Worm (Caenorhabditis elegans) whole organism, L4/young adult: ENCODE measurements around the gene F44D12.8.

ENCODE experiments used
- W03F9.2 ChIP-seq: fragments of 150-350 bp; optimal IDR thresholded peaks from 2 replicates; lab custom pipeline; 2014; ENCODE audit warnings: missing biosample characterization, missing genetic modification characterization
- dao-5 ChIP-seq: sonication (generic microtip); optimal IDR thresholded peaks from 2 replicates; lab custom pipeline; 2016; ENCODE audit warnings: missing genotype, missing genetic modification characterization, moderate library complexity, missing compliant biosample characterization
- him-1 ChIP-seq: sonication (generic microtip); optimal IDR thresholded peaks from 2 replicates; lab custom pipeline; 2016; ENCODE audit warnings: missing genotype, missing genetic modification reagents, missing genetic modification characterization, missing compliant biosample characterization

DNA sequence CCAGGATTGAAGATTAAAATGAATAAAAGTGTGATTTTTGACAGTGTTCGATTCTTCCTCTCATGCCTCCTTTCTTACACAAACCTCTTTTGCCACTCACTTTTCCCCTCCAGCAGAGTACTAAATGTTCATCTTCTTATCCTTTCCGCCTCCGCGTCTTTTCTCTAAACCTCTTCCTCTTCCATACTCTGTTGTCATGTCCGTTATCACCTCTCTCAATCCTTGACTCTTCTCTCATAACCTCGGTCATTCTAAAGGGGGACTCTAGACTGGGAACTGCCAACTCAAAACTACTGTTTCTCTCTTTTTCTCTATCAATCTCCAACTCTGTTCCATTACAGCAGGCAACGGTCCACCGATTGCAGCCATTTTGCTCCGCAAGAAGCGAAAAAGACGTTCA is 25.2 kb downstream of the F44D12.8 start:
- TF ChIP-seq him-1 (no peak), dao-5 (tag; lab: Kevin White, UChicago) (no peak), W03F9.2 (no peak)
